Fruit fly (Drosophila melanogaster): Measurements from ENCODE around the gene CG43229.

The CG43229 gene

dm6 chrX:18151323-18151722 lies 13.0 kb downstream of the CG43229 start:
- TF ChIP-seq ttk (optimal IDR thresholded peaks at IDR 0.05) (no peak), Sin3A (optimal IDR thresholded peaks at IDR 0.05) (no peak), psq (optimal IDR thresholded peaks at IDR 0.05) (no peak), h (optimal IDR thresholded peaks at IDR 0.05) (no peak), Myc (optimal IDR thresholded peaks at IDR 0.05) (no peak), insv (optimal IDR thresholded peaks at IDR 0.05) (no peak)

DNA sequence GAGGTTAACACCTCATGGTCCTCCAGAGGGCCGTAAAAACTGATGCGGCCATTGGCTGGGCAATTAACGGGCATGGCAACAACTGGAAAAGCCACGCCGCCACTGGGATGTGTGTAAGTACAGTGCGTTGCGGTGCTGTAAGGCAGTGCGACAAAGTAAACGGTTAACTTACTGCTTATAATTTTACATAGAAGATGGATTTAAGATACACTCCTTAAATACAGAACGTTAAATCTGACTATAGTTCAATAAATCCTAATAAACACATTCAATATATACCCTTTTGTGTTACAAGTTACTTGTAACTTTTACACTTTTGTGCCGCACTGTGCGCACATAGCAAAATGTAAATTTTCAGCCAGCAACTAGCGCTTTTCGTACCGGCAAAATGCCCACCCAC lies 14.7 kb downstream of the CG43229 start:
- TF ChIP-seq h (optimal IDR thresholded peaks at IDR 0.05), result no peak
- no peak for TF ChIP-seq Myc (optimal IDR thresholded peaks at IDR 0.05)
- TF ChIP-seq Sin3A (optimal IDR thresholded peaks at IDR 0.05), result no peak
- TF ChIP-seq psq (optimal IDR thresholded peaks at IDR 0.05), result no peak
- no peak for TF ChIP-seq ttk (optimal IDR thresholded peaks at IDR 0.05)
- TF ChIP-seq insv (optimal IDR thresholded peaks at IDR 0.05), result no peak

- no peak for TF ChIP-seq psq (optimal IDR thresholded peaks at IDR 0.05)
- no peak for TF ChIP-seq Sin3A (optimal IDR thresholded peaks at IDR 0.05)
- no peak for TF ChIP-seq insv (optimal IDR thresholded peaks at IDR 0.05)
- no peak for TF ChIP-seq Myc (optimal IDR thresholded peaks at IDR 0.05)
- no peak for TF ChIP-seq h (optimal IDR thresholded peaks at IDR 0.05)
- no peak for TF ChIP-seq ttk (optimal IDR thresholded peaks at IDR 0.05)
Measured at dm6 chrX:18154955-18155419, 16.6 kb downstream of the CG43229 start, which contains the start of gene Frq1. Frq1 (plus strand) TSS chrX:18155369.

DNA sequence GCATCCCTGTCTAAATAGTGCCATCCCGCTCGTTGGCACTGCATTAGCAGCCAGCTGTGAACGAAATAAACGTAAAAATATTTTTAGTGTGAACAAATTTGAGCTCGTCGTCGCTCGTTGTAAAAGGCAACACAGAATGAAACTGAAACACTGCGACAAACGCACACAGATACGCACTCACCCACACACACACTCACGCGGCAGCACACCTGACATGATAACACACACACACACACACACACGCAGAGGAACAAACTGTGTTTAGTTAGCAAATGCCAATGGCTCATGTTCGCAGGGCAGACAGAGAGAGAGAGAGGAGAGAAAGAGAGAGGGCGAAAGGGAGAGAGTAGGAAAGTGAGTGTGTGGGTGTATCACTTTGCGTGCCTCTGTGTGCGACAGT lies 20.6 kb downstream of the CG43229 start:
- TF ChIP-seq Myc (optimal IDR thresholded peaks at IDR 0.05) (no peak), psq (optimal IDR thresholded peaks at IDR 0.05) (no peak), insv (optimal IDR thresholded peaks at IDR 0.05) (no peak), ttk (optimal IDR thresholded peaks at IDR 0.05) (no peak), Sin3A (optimal IDR thresholded peaks at IDR 0.05) (no peak), h (optimal IDR thresholded peaks at IDR 0.05) (no peak)

DNA sequence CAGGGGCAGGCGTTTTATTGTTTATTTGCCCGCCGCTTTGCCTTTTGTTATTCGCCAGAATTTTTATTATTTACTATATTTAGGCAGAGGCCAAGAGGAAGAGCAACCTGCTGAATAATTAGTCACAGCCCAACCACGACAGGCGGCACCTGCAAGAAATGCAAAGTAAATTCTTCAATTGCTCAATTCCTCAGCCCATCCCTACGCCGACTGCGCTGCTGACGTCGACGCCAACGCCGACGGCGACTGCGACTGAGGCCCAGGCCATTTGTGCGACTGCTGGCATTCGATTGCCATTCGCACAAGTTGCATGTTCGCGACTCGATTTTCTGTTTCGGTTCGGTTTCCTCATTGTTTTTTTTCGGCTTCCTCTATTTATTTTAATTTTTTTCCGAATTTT lies 39.0 kb downstream of the CG43229 start, which contains the start of gene Frq2:
Gene Frq2 (plus strand): TSS at position 301 of the 400 bp plus-strand sequence.
- TF ChIP-seq h (optimal IDR thresholded peaks at IDR 0.05) (no peak), ttk (optimal IDR thresholded peaks at IDR 0.05) (no peak), Myc (optimal IDR thresholded peaks at IDR 0.05) (no peak), psq (optimal IDR thresholded peaks at IDR 0.05) (no peak), insv (optimal IDR thresholded peaks at IDR 0.05) (no peak), Sin3A (optimal IDR thresholded peaks at IDR 0.05) (no peak)

- TF ChIP-seq h (optimal IDR thresholded peaks at IDR 0.05), result no peak
- no peak for TF ChIP-seq psq (optimal IDR thresholded peaks at IDR 0.05)
- TF ChIP-seq Myc (optimal IDR thresholded peaks at IDR 0.05), result no peak
- no peak for TF ChIP-seq ttk (optimal IDR thresholded peaks at IDR 0.05)
- no peak for TF ChIP-seq Sin3A (optimal IDR thresholded peaks at IDR 0.05)
- TF ChIP-seq insv (optimal IDR thresholded peaks at IDR 0.05), result no peak
Measured at dm6 chrX:18179372-18179771, 41.0 kb downstream of the CG43229 start, which contains the start of gene Andorra. Andorra (minus strand) TSS chrX:18179472.

DNA sequence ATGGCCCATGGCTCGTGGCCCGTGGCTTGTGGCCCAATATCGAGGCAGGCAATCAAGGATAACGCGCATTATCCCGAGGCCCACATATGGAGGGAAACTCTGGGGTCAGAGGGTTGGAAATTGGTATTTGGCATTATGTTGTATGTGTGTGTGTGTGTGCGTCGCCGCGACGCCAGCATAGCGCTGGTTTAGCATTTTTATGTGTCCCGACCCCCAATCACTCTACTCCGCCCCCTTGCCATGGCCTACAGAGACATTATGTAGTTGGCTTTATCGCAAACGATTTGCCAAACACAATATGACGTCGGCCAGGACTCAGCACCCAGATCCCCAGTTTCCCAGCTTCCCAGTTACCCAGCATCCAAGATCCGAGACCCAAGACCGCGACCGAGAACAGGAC lies 42.8 kb downstream of the CG43229 start:
- TF ChIP-seq ttk (optimal IDR thresholded peaks at IDR 0.05) (no peak), Sin3A (optimal IDR thresholded peaks at IDR 0.05) (no peak), h (optimal IDR thresholded peaks at IDR 0.05) (no peak), insv (optimal IDR thresholded peaks at IDR 0.05) (no peak), Myc (optimal IDR thresholded peaks at IDR 0.05) (no peak), psq (optimal IDR thresholded peaks at IDR 0.05) (no peak)

DNA sequence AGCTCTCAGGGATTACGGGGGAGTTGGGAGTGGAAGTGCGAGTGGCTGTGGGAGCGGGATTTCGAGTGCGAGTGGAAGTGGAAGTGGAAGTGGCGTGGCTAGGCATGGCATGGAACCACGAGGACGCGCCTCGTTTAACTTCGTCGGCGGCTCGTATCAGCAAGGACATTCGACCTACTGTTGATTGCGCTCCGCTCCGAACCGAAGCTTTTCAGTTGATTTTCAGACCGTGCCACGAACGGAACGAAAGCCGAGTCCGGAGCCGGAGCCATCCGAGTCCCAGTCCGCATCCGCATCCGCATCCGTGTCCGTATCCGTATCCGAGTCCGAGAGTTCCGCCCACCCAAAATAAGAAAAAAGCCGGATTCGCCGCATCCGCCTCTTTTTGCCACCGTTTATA lies 47.6 kb downstream of the CG43229 start:
- TF ChIP-seq insv (optimal IDR thresholded peaks at IDR 0.05) (no peak), h (optimal IDR thresholded peaks at IDR 0.05) (no peak), Myc (optimal IDR thresholded peaks at IDR 0.05) (no peak), Sin3A (optimal IDR thresholded peaks at IDR 0.05) (no peak), psq (optimal IDR thresholded peaks at IDR 0.05) (no peak), ttk (optimal IDR thresholded peaks at IDR 0.05) (no peak)
